Worm (Caenorhabditis elegans) whole organism, early embryonic: ENCODE data around the gene srh-186.

Source experiments
- F13C5.2 ChIP-seq: sonication (generic microtip); optimal IDR thresholded peaks from 2 replicates; lab custom pipeline; 2017; ENCODE audit warnings: mild to moderate bottlenecking, missing genetic modification characterization, inconsistent platforms, missing compliant biosample characterization
- ama-1 ChIP-seq: fragments of 150-350 bp; optimal IDR thresholded peaks from 2 replicates; lab custom pipeline; 2014
- hmbx-1 ChIP-seq: sonication (generic microtip); optimal IDR thresholded peaks from 2 replicates; lab custom pipeline; 2016; ENCODE audit warnings: mild to moderate bottlenecking, missing genetic modification characterization, missing compliant biosample characterization
- hmg-4 ChIP-seq: fragments of 200-800 bp; sonication (Bioruptor generic); optimal IDR thresholded peaks from 2 replicates; lab custom pipeline; 2018; ENCODE audit warnings: mild to moderate bottlenecking, missing genetic modification characterization, missing compliant biosample characterization
- sea-1 ChIP-seq: fragments of 200-800 bp; sonication (Bioruptor generic); conservative IDR thresholded peaks from 2 replicates; pipeline ENCODE4 v1.3.6; 2022; ENCODE audit warnings: missing genetic modification characterization, missing compliant biosample characterization
- tbx-11 ChIP-seq: fragments of 200-800 bp; sonication (Bioruptor generic); IDR thresholded peaks from 2 replicates; pipeline ENCODE4 v1.3.6; 2022; ENCODE audit warnings: missing genetic modification characterization, missing compliant biosample characterization
- tbx-37 ChIP-seq: fragments of 200-800 bp; sonication (Bioruptor generic); conservative IDR thresholded peaks from 2 replicates; pipeline ENCODE4 v1.3.6; 2022; ENCODE audit warnings: missing genetic modification reagents, missing genetic modification characterization, missing compliant biosample characterization

- TF ChIP-seq hmbx-1: no peak
- no peak for TF ChIP-seq tbx-11 (GFP tag; lab: Robert Waterston, UW)
- TF ChIP-seq ama-1: no peak
- no peak for TF ChIP-seq tbx-37
- TF ChIP-seq sea-1: no peak
- no peak for TF ChIP-seq F13C5.2 (tag; lab: Kevin White, UChicago)
- TF ChIP-seq hmg-4 (GFP tag; lab: Kevin White, UChicago): no peak
Measured at ce11 chrV:16002288-16002687, 46.7 kb downstream of the srh-186 start, which contains the start of gene nhr-63.
